Worm (Caenorhabditis elegans): Measurements from ENCODE around the gene C16C8.21.
A peak's percentile ranks its signal among the peaks of the same experiment; 100 is the strongest.
"Not testable (repeated sequence)": the region's sequence is repeated elsewhere in the genome, so short reads cannot be mapped to it uniquely, and the experiment has no call there.

Gene C16C8.21

ce11 chrII:3482231-3482630 is 34.2 kb downstream of the C16C8.21 start, which contains the start of gene smu-2 (continued):
- TF ChIP-seq Y53G8AR.9 (GFP tag; conservative IDR thresholded peaks at IDR 0.05) (no peak), rpc-1 (optimal IDR thresholded peaks at IDR 0.05) (no peak), rpc-1 (tag; optimal IDR thresholded peaks at IDR 0.05) (no peak), mxl-1 (tag; optimal IDR thresholded peaks at IDR 0.05) (no peak), pha-4 (tag; optimal IDR thresholded peaks at IDR 0.05) (no peak), sptf-2 (GFP tag; optimal IDR thresholded peaks at IDR 0.05) (no peak), mcd-1 (GFP tag; IDR thresholded peaks at IDR 0.05) (peak; percentile 97), pbrm-1 (GFP tag; IDR thresholded peaks at IDR 0.05) (no peak), rec-8 (tag; optimal IDR thresholded peaks at IDR 0.05) (peak; percentile 14 to 34), lsy-27 (tag; optimal IDR thresholded peaks at IDR 0.05; ENCODE audit: borderline replicate concordance, insufficient read depth) (no peak), cebp-2 (GFP tag; IDR thresholded peaks at IDR 0.05) (no peak), attf-5 (GFP tag; optimal IDR thresholded peaks at IDR 0.05) (peak; percentile 80), ceh-27 (GFP tag; optimal IDR thresholded peaks at IDR 0.05) (peak; percentile 72), madf-10 (tag; optimal IDR thresholded peaks at IDR 0.05) (no peak), ztf-28 (GFP tag; IDR thresholded peaks at IDR 0.05) (no peak), hrde-1 (tag; optimal IDR thresholded peaks at IDR 0.05; ENCODE audit: borderline replicate concordance) (no peak), zim-3 (tag; optimal IDR thresholded peaks at IDR 0.05) (no peak), nfya-2 (GFP tag; IDR thresholded peaks at IDR 0.05) (no peak), lin-54 (GFP tag; optimal IDR thresholded peaks at IDR 0.05) (no peak), tbp1 (GFP tag; optimal IDR thresholded peaks at IDR 0.05) (peak; percentile 44), B0035.1 (tag; optimal IDR thresholded peaks at IDR 0.05) (no peak), unc-62 (GFP tag; optimal IDR thresholded peaks at IDR 0.05) (no peak), him-1 (tag; optimal IDR thresholded peaks at IDR 0.05) (peak; percentile 51), T26A5.8 (tag; optimal IDR thresholded peaks at IDR 0.05) (no peak), F23B12.7 (tag; optimal IDR thresholded peaks at IDR 0.05; ENCODE audit: insufficient read depth) (no peak), T07F8.4 (tag; optimal IDR thresholded peaks at IDR 0.05) (no peak), madf-3 (GFP tag; IDR thresholded peaks at IDR 0.05) (no peak), madf-6 (GFP tag; IDR thresholded peaks at IDR 0.05) (peak; percentile 56), attf-6 (GFP tag; IDR thresholded peaks at IDR 0.05) (no peak), B0261.1 (tag; optimal IDR thresholded peaks at IDR 0.05) (peak; percentile 1), ztf-22 (GFP tag; optimal IDR thresholded peaks at IDR 0.05) (no peak), ama-1 (optimal IDR thresholded peaks at IDR 0.05) (no peak), ama-1 (GFP tag; optimal IDR thresholded peaks at IDR 0.05) (no peak), ztf-6 (GFP tag; IDR thresholded peaks at IDR 0.05) (no peak), atf-7 (tag; optimal IDR thresholded peaks at IDR 0.05) (no peak), F49E8.2 (tag; optimal IDR thresholded peaks at IDR 0.05; ENCODE audit: insufficient read depth) (peak; percentile 1), hlh-26 (GFP tag; conservative IDR thresholded peaks at IDR 0.05) (no peak), lin-26 (GFP tag; IDR thresholded peaks at IDR 0.05) (0 out of 2 replicates have a peak, but pooled peaks have one; percentile 34), B0019.2 (GFP tag; conservative IDR thresholded peaks at IDR 0.05) (no peak), sea-2 (GFP tag; IDR thresholded peaks at IDR 0.05) (no peak), athp-1 (tag; optimal IDR thresholded peaks at IDR 0.05) (peak; percentile 70)

- not testable (repeated sequence) for TF ChIP-seq Y53F4B.3 (GFP tag; IDR thresholded peaks at IDR 0.05); athp-1 (tag; optimal IDR thresholded peaks at IDR 0.05); let-607 (tag; optimal IDR thresholded peaks at IDR 0.05)
These were observed 42.8 kb downstream of the C16C8.21 start, which contains the start of gene fbxb-112 for ce11 chrII:3490797-3491196. fbxb-112 (plus strand) TSS chrII:3491097.
